Worm (Caenorhabditis elegans): ENCODE data around the gene Y49E10.4.

The Y49E10.4 gene

ce11 chrIII:12424663-12425062 is 41.1 kb upstream of the Y49E10.4 start:
- TF ChIP-seq ets-4 (GFP tag; optimal IDR thresholded peaks at IDR 0.05) (no peak), ama-1 (optimal IDR thresholded peaks at IDR 0.05) (no peak), ama-1 (GFP tag; optimal IDR thresholded peaks at IDR 0.05) (peak in 1 of 2 experiments; percentile 5)

ce11 chrIII:12424066-12424465 is 40.5 kb upstream of the Y49E10.4 start:
- TF ChIP-seq cebp-1 (GFP tag; IDR thresholded peaks at IDR 0.05): peak; percentile 90
- TF ChIP-seq cebp-1 (tag; optimal IDR thresholded peaks at IDR 0.05): peak; percentile 92
- no peak for TF ChIP-seq mcd-1 (GFP tag; IDR thresholded peaks at IDR 0.05)
- TF ChIP-seq attf-5 (GFP tag; optimal IDR thresholded peaks at IDR 0.05): peak; percentile 51
- TF ChIP-seq ceh-27 (GFP tag; optimal IDR thresholded peaks at IDR 0.05): no peak
- TF ChIP-seq nhr-80 (tag; optimal IDR thresholded peaks at IDR 0.05): peak; percentile 69
- TF ChIP-seq pha-4 (tag; optimal IDR thresholded peaks at IDR 0.05): peak; percentile 71
- no peak for TF ChIP-seq unc-130 (GFP tag; optimal IDR thresholded peaks at IDR 0.05)
- TF ChIP-seq hmg-1.2 (GFP tag; IDR thresholded peaks at IDR 0.05): peak; percentile 20; the same call in 1 of the 2 replicates

ce11 chrIII:12421708-12422107 is 38.1 kb upstream of the Y49E10.4 start, which contains the start of gene tat-1:
tat-1 (minus strand) TSS chrIII:12421718.
- TF ChIP-seq pbrm-1 (GFP tag; IDR thresholded peaks at IDR 0.05): no peak
- peak; percentile 58; the same call in 1 of the 2 replicates for TF ChIP-seq hmg-1.2 (GFP tag; IDR thresholded peaks at IDR 0.05)
- no peak for TF ChIP-seq unc-62 (GFP tag; optimal IDR thresholded peaks at IDR 0.05)
- TF ChIP-seq dox-1 (GFP tag; IDR thresholded peaks at IDR 0.05): no peak
- no peak for TF ChIP-seq B0336.3 (GFP tag; IDR thresholded peaks at IDR 0.05)

- TF ChIP-seq ceh-40 (GFP tag; IDR thresholded peaks at IDR 0.05): no peak
- TF ChIP-seq nfyb-1 (GFP tag; IDR thresholded peaks at IDR 0.05): peak; percentile 60; the same call in 1 of the 2 replicates
These were observed 36.6 kb upstream of the Y49E10.4 start for ce11 chrIII:12420256-12420655.

ce11 chrIII:12414533-12414932 is 30.9 kb upstream of the Y49E10.4 start:
- no peak for TF ChIP-seq F52B5.7 (tag; optimal IDR thresholded peaks at IDR 0.05)
- no peak for TF ChIP-seq madf-10 (tag; optimal IDR thresholded peaks at IDR 0.05)
- no peak for TF ChIP-seq gei-17 (GFP tag; optimal IDR thresholded peaks at IDR 0.05)
- TF ChIP-seq T07F8.4 (tag; optimal IDR thresholded peaks at IDR 0.05): no peak
- no peak for TF ChIP-seq dpff-1 (tag; optimal IDR thresholded peaks at IDR 0.05)
- TF ChIP-seq efl-1 (GFP tag; optimal IDR thresholded peaks at IDR 0.05): no peak
- no peak for TF ChIP-seq F10E7.11 (tag; optimal IDR thresholded peaks at IDR 0.05)

ce11 chrIII:12411668-12412067 is 28.1 kb upstream of the Y49E10.4 start:
- TF ChIP-seq sdz-38 (tag; optimal IDR thresholded peaks at IDR 0.05) (no peak), dpff-1 (tag; optimal IDR thresholded peaks at IDR 0.05) (no peak), rec-8 (tag; optimal IDR thresholded peaks at IDR 0.05) (no peak), cebp-2 (GFP tag; IDR thresholded peaks at IDR 0.05) (no peak), lin-40 (tag; optimal IDR thresholded peaks at IDR 0.05) (no peak), hmg-20 (GFP tag; IDR thresholded peaks at IDR 0.05) (no peak), snpc-1.1 (tag; optimal IDR thresholded peaks at IDR 0.05; ENCODE audit: insufficient read depth) (no peak), egl-18 (GFP tag; IDR thresholded peaks at IDR 0.05) (no peak), F57C9.4 (tag; optimal IDR thresholded peaks at IDR 0.05) (no peak), somi-1 (GFP tag; optimal IDR thresholded peaks at IDR 0.05) (no peak), lsl-1 (GFP tag; optimal IDR thresholded peaks at IDR 0.05) (no peak), mel-28 (tag; optimal IDR thresholded peaks at IDR 0.05; ENCODE audit: borderline replicate concordance) (no peak), B0261.1 (tag; optimal IDR thresholded peaks at IDR 0.05) (no peak), attf-6 (GFP tag; IDR thresholded peaks at IDR 0.05) (no peak), unc-62 (GFP tag; optimal IDR thresholded peaks at IDR 0.05) (no peak), akir-1 (GFP tag; optimal IDR thresholded peaks at IDR 0.05) (no peak), nhr-80 (tag; optimal IDR thresholded peaks at IDR 0.05) (no peak)
